Worm (Caenorhabditis elegans) whole organism, L2 larva: ENCODE measurements around the gene nphp-1.

Experiments used
- lin-11 ChIP-seq: fragments of 150-350 bp; sonication (generic microtip); optimal IDR thresholded peaks from 2 replicates; lab custom pipeline; 2014; ENCODE audit warnings: missing biosample characterization, missing genetic modification characterization, inconsistent platforms, mixed read lengths
- lin-39 ChIP-seq: fragments of 150-350 bp; optimal IDR thresholded peaks from 2 replicates; lab custom pipeline; 2014; ENCODE audit warnings: missing biosample characterization, missing genetic modification reagents, missing genetic modification characterization
- nhr-11 ChIP-seq: fragments of 150-350 bp; optimal IDR thresholded peaks from 2 replicates; lab custom pipeline; 2014; ENCODE audit warnings: missing biosample characterization, missing genetic modification characterization
- nhr-77 ChIP-seq: fragments of 150-350 bp; optimal IDR thresholded peaks from 2 replicates; lab custom pipeline; 2014; ENCODE audit warnings: missing biosample characterization, missing genetic modification characterization
- snpc-4 ChIP-seq: fragments of 150-350 bp; optimal IDR thresholded peaks from 2 replicates; lab custom pipeline; 2014; ENCODE audit warnings: missing biosample characterization, missing genetic modification characterization
- unc-62 ChIP-seq: fragments of 150-350 bp; optimal IDR thresholded peaks from 2 replicates; lab custom pipeline; 2014; ENCODE audit warnings: missing biosample characterization, missing genetic modification reagents, missing genetic modification characterization
- ztf-11 ChIP-seq: sonication (generic microtip); optimal IDR thresholded peaks from 2 replicates; lab custom pipeline; 2017; ENCODE audit warnings: missing biosample characterization, missing genetic modification characterization
- ztf-4 ChIP-seq: fragments of 150-350 bp; optimal IDR thresholded peaks from 2 replicates; lab custom pipeline; 2014; ENCODE audit warnings: missing biosample characterization, missing genetic modification characterization

DNA sequence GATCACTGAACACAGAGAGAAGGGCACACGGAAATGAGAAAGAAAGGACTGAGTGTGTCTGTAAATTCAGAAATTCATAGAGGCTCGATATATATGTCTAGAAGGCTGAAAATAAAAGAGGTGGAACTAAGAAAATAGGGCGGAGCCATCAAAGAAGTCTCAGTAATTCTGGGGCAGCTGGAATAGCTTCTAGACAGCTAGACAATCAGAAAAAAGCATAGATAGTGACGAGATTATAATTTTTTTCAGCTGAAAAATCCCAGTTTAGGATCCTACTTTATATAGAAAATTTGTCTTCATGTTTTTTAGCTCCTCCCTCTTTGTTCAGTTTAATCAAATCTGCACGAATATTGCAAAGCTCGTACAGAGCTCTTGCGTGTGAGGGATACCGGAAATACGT lies 13.0 kb upstream of the nphp-1 start, which contains the start of gene D2089.3:
- TF ChIP-seq nhr-11 = no peak
- TF ChIP-seq nhr-77 (tag; lab: Kevin White, UChicago) = no peak
- TF ChIP-seq ztf-4 (tag; lab: Kevin White, UChicago) = no peak
- TF ChIP-seq unc-62 = no peak
- TF ChIP-seq lin-39 (tag; lab: Kevin White, UChicago) = no peak
- TF ChIP-seq snpc-4 (tag; lab: Kevin White, UChicago) = no peak
- TF ChIP-seq ztf-11 (tag; lab: Kevin White, UChicago) = no peak
- no peak for TF ChIP-seq lin-11 (tag; lab: Kevin White, UChicago)
